Worm (Caenorhabditis elegans): ENCODE measurements around the gene abcf-3.

DNA sequence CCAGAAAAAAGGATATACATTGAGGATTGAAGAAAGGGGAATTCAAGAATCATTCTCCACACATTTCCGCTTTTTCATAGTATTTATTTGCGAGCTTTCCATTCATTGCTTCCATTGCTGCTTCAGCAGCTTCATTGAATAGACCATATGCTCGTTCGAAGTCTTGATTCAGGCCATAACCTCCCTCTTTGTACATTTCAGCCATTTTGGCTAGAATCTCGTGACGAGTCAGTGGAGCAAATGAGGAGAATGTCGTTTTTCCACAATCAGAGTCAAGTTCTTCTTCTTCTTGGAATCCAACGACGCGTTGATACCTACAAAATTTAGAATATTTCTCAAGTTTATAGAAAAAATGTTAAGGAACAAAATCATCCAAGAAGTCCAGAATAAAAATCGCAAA is 8.0 kb upstream of the abcf-3 start:
- TF ChIP-seq unc-62 (GFP tag; optimal IDR thresholded peaks at IDR 0.05) (no peak), nhr-77 (tag; optimal IDR thresholded peaks at IDR 0.05) (no peak), isw-1 (GFP tag; IDR thresholded peaks at IDR 0.05) (no peak), ztf-4 (tag; optimal IDR thresholded peaks at IDR 0.05) (no peak), nhr-11 (tag; optimal IDR thresholded peaks at IDR 0.05) (no peak), fkh-4 (tag; optimal IDR thresholded peaks at IDR 0.05; ENCODE audit: borderline replicate concordance) (no peak), nhr-237 (tag; optimal IDR thresholded peaks at IDR 0.05) (no peak), mdl-1 (tag; optimal IDR thresholded peaks at IDR 0.05) (no peak), lir-3 (tag; optimal IDR thresholded peaks at IDR 0.05; ENCODE audit: poor library complexity) (no peak), elt-3 (tag; optimal IDR thresholded peaks at IDR 0.05) (no peak), fkh-10 (GFP tag; optimal IDR thresholded peaks at IDR 0.05) (no peak), dpl-1 (GFP tag; optimal IDR thresholded peaks at IDR 0.05) (no peak), lin-35 (GFP tag; optimal IDR thresholded peaks at IDR 0.05) (no peak), zag-1 (tag; optimal IDR thresholded peaks at IDR 0.05) (no peak)
